Worm (Caenorhabditis elegans) whole organism, L1 larva: ENCODE measurements around the gene F57B9.8.

ENCODE experiments used
- C34B4.2 ChIP-seq: sonication (generic microtip); optimal IDR thresholded peaks from 2 replicates; lab custom pipeline; 2017; ENCODE audit warnings: mild to moderate bottlenecking, missing genetic modification characterization, missing compliant biosample characterization
- F16B12.6 ChIP-seq: fragments of 150-350 bp; optimal IDR thresholded peaks from 2 replicates; lab custom pipeline; 2014; ENCODE audit warnings: missing biosample characterization, missing genetic modification characterization
- Y116A8C.19 ChIP-seq: sonication (generic microtip); optimal IDR thresholded peaks from 2 replicates; lab custom pipeline; 2016; ENCODE audit warnings: missing compliant biosample characterization, missing genetic modification characterization, borderline replicate concordance
- aha-1 ChIP-seq: fragments of 150-350 bp; optimal IDR thresholded peaks from 2 replicates; lab custom pipeline; 2014; ENCODE audit warnings: missing biosample characterization, missing genetic modification characterization
- ama-1 ChIP-seq: fragments of 150-350 bp; optimal IDR thresholded peaks from 2 replicates; lab custom pipeline; 2014
- blmp-1 ChIP-seq: fragments of 150-350 bp; optimal IDR thresholded peaks from 2 replicates; lab custom pipeline; 2014; ENCODE audit warnings: missing biosample characterization, missing genetic modification characterization
- ceh-82 ChIP-seq, 3 experiments: fragments of 150-350 bp in 1 of 3; sonication (generic microtip) in 2 of 3; optimal IDR thresholded peaks; 2 replicates each; lab custom pipeline; 2014 to 2017; ENCODE audit warnings: missing biosample characterization in 3 of 3, missing genetic modification characterization in 3 of 3
- dpl-1 ChIP-seq, 3 experiments: fragments of 150-350 bp in 2 of 3; sonication (generic microtip) in 1 of 3; optimal IDR thresholded peaks; 2 replicates each; lab custom pipeline; 2014 to 2017; ENCODE audit warnings: missing biosample characterization in 3 of 3, missing genetic modification characterization in 3 of 3, missing genetic modification reagents in 3 of 3
- dsc-1 ChIP-seq: sonication (generic microtip); optimal IDR thresholded peaks from 2 replicates; lab custom pipeline; 2016; ENCODE audit warnings: mild to moderate bottlenecking, missing genetic modification characterization, missing compliant biosample characterization
- efl-1 ChIP-seq, 4 experiments: fragments of 150-350 bp; optimal IDR thresholded peaks in 3 of 4; peaks in 1 of 4; 1 replicate in 1 of 4; 2 replicates in 3 of 4; lab custom pipeline; 2014; ENCODE audit warnings: missing biosample characterization in 2 of 4, missing genetic modification characterization in 2 of 4, missing genetic modification reagents in 2 of 4
- efl-3 ChIP-seq: fragments of 200-800 bp; sonication (Bioruptor generic); optimal IDR thresholded peaks from 2 replicates; lab custom pipeline; 2018; ENCODE audit warnings: mild to moderate bottlenecking, missing genetic modification characterization, missing compliant biosample characterization
- egl-27 ChIP-seq, 2 experiments: fragments of 150-350 bp in 1 of 2; sonication (generic microtip); optimal IDR thresholded peaks; 3 replicates each; lab custom pipeline; 2017 to 2018; ENCODE audit warnings: missing biosample characterization in 2 of 2, missing genetic modification characterization in 2 of 2, missing genetic modification reagents in 2 of 2
- elt-2 ChIP-seq: sonication (generic microtip); optimal IDR thresholded peaks from 2 replicates; lab custom pipeline; 2016; ENCODE audit warnings: missing genetic modification characterization, mild to moderate bottlenecking, inconsistent platforms, missing compliant biosample characterization, missing genetic modification reagents
- elt-3 ChIP-seq, 6 experiments: fragments of 150-350 bp in 1 of 6; sonication (generic microtip); optimal IDR thresholded peaks; 2 replicates each; lab custom pipeline; 2017 to 2018; ENCODE audit warnings: missing biosample characterization in 6 of 6, missing genetic modification characterization in 6 of 6, inconsistent platforms in 1 of 6
- ets-5 ChIP-seq: fragments of 200-800 bp; sonication (Bioruptor generic); IDR thresholded peaks from 2 replicates; pipeline ENCODE4 v1.3.6; 2022; ENCODE audit warnings: missing genetic modification characterization, missing compliant biosample characterization
- fkh-10 ChIP-seq: sonication (generic microtip); optimal IDR thresholded peaks from 2 replicates; lab custom pipeline; 2017; ENCODE audit warnings: missing biosample characterization, missing genetic modification reagents, missing genetic modification characterization
- fos-1 ChIP-seq: fragments of 150-350 bp; optimal IDR thresholded peaks from 2 replicates; lab custom pipeline; 2014; ENCODE audit warnings: missing biosample characterization, missing genetic modification characterization
- grh-1 ChIP-seq: fragments of 200-800 bp; sonication (Bioruptor generic); IDR thresholded peaks from 2 replicates; pipeline ENCODE4 v1.3.6; 2022; ENCODE audit warnings: missing genetic modification reagents, missing genetic modification characterization, missing compliant biosample characterization
- hlh-17 ChIP-seq: fragments of 200-800 bp; sonication (Bioruptor generic); optimal IDR thresholded peaks from 2 replicates; lab custom pipeline; 2018; ENCODE audit warnings: missing genetic modification characterization, mild to moderate bottlenecking, missing compliant biosample characterization, moderate library complexity, borderline replicate concordance
- hlh-4 ChIP-seq: sonication (generic microtip); optimal IDR thresholded peaks from 2 replicates; lab custom pipeline; 2016; ENCODE audit warnings: mild to moderate bottlenecking, missing genetic modification characterization, missing compliant biosample characterization
- irx-1 ChIP-seq: sonication (generic microtip); optimal IDR thresholded peaks from 2 replicates; lab custom pipeline; 2016; ENCODE audit warnings: missing genetic modification characterization, missing compliant biosample characterization
- jun-1 ChIP-seq: fragments of 150-350 bp; optimal IDR thresholded peaks from 2 replicates; lab custom pipeline; 2014; ENCODE audit warnings: missing biosample characterization, missing genetic modification reagents, missing genetic modification characterization
- lin-13 ChIP-seq: fragments of 150-350 bp; optimal IDR thresholded peaks from 2 replicates; lab custom pipeline; 2014; ENCODE audit warnings: missing biosample characterization, missing genetic modification reagents, missing genetic modification characterization
- lin-14 ChIP-seq: fragments of 200-800 bp; sonication (Bioruptor generic); optimal IDR thresholded peaks from 2 replicates; lab custom pipeline; 2018; ENCODE audit warnings: mild to moderate bottlenecking, missing genetic modification characterization, moderate library complexity, missing compliant biosample characterization
- lin-35 ChIP-seq, 2 experiments: fragments of 150-350 bp; optimal IDR thresholded peaks; 2 replicates each; lab custom pipeline; 2014; ENCODE audit warnings: missing biosample characterization in 2 of 2, missing genetic modification characterization in 2 of 2, missing genetic modification reagents in 2 of 2
- lin-39 ChIP-seq: fragments of 150-350 bp; optimal IDR thresholded peaks from 2 replicates; lab custom pipeline; 2014; ENCODE audit warnings: missing biosample characterization, missing genetic modification reagents, missing genetic modification characterization
- lsy-2 ChIP-seq, 2 experiments: fragments of 150-350 bp; optimal IDR thresholded peaks; 2 replicates each; lab custom pipeline; 2014; ENCODE audit warnings: missing biosample characterization in 2 of 2, missing genetic modification characterization in 2 of 2
- mab-9 ChIP-seq: fragments of 200-800 bp; sonication (Bioruptor generic); IDR thresholded peaks from 2 replicates; pipeline ENCODE4 v1.3.6; 2022; ENCODE audit warnings: missing genetic modification reagents, missing genetic modification characterization, missing compliant biosample characterization
- mef-2 ChIP-seq: fragments of 150-350 bp; optimal IDR thresholded peaks from 2 replicates; lab custom pipeline; 2014; ENCODE audit warnings: missing biosample characterization, missing genetic modification characterization
- mep-1 ChIP-seq: fragments of 150-350 bp; optimal IDR thresholded peaks from 2 replicates; lab custom pipeline; 2014; ENCODE audit warnings: missing biosample characterization, missing genetic modification characterization
- nhr-11 ChIP-seq: fragments of 150-350 bp; optimal IDR thresholded peaks from 2 replicates; lab custom pipeline; 2014; ENCODE audit warnings: missing biosample characterization, missing genetic modification characterization
- nhr-19 ChIP-seq: fragments of 200-800 bp; sonication (Bioruptor generic); conservative IDR thresholded peaks from 2 replicates; pipeline ENCODE4 v1.3.6; 2022; ENCODE audit warnings: missing genetic modification characterization, missing compliant biosample characterization
- nhr-28 ChIP-seq: fragments of 150-350 bp; optimal IDR thresholded peaks from 2 replicates; lab custom pipeline; 2014; ENCODE audit warnings: missing biosample characterization, missing genetic modification characterization
- nhr-47 ChIP-seq: sonication (generic microtip); optimal IDR thresholded peaks from 2 replicates; lab custom pipeline; 2016; ENCODE audit warnings: mild to moderate bottlenecking, missing genetic modification characterization, moderate library complexity, missing compliant biosample characterization
- nhr-71 ChIP-seq: sonication (generic microtip); optimal IDR thresholded peaks from 2 replicates; lab custom pipeline; 2016; ENCODE audit warnings: mild to moderate bottlenecking, missing genetic modification characterization, moderate library complexity, missing compliant biosample characterization
- nhr-76 ChIP-seq: sonication (generic microtip); optimal IDR thresholded peaks from 2 replicates; lab custom pipeline; 2017; ENCODE audit warnings: missing biosample characterization, missing genetic modification characterization
- nhr-77 ChIP-seq: fragments of 150-350 bp; optimal IDR thresholded peaks from 2 replicates; lab custom pipeline; 2014; ENCODE audit warnings: missing biosample characterization, missing genetic modification characterization
- nhr-90 ChIP-seq: sonication (generic microtip); optimal IDR thresholded peaks from 2 replicates; lab custom pipeline; 2016; ENCODE audit warnings: mild to moderate bottlenecking, missing genetic modification characterization, missing compliant biosample characterization; ENCODE audit not compliant: poor library complexity
- pax-3 ChIP-seq: fragments of 200-800 bp; sonication (Bioruptor generic); optimal IDR thresholded peaks from 2 replicates; lab custom pipeline; 2018; ENCODE audit warnings: mild to moderate bottlenecking, missing genetic modification characterization, moderate library complexity, missing compliant biosample characterization
- pqm-1 ChIP-seq: sonication (generic microtip); optimal IDR thresholded peaks from 3 replicates; lab custom pipeline; 2017; ENCODE audit warnings: missing biosample characterization, missing genetic modification characterization
- rnt-1 ChIP-seq: sonication (generic microtip); optimal IDR thresholded peaks from 2 replicates; lab custom pipeline; 2016; ENCODE audit warnings: mild to moderate bottlenecking, missing genetic modification characterization, moderate library complexity, missing compliant biosample characterization
- snpc-4 ChIP-seq: fragments of 150-350 bp; optimal IDR thresholded peaks from 2 replicates; lab custom pipeline; 2014; ENCODE audit warnings: missing biosample characterization, missing genetic modification characterization
- sox-4 ChIP-seq: sonication (generic microtip); optimal IDR thresholded peaks from 2 replicates; lab custom pipeline; 2016; ENCODE audit warnings: missing genetic modification characterization, missing compliant biosample characterization
- tbx-2 ChIP-seq: sonication (generic microtip); optimal IDR thresholded peaks from 2 replicates; lab custom pipeline; 2016; ENCODE audit warnings: missing genetic modification characterization, missing compliant biosample characterization
- unc-130 ChIP-seq: fragments of 150-350 bp; optimal IDR thresholded peaks from 2 replicates; lab custom pipeline; 2017; ENCODE audit warnings: missing biosample characterization, missing genetic modification characterization, inconsistent platforms
- unc-62 ChIP-seq: fragments of 150-350 bp; optimal IDR thresholded peaks from 2 replicates; lab custom pipeline; 2014; ENCODE audit warnings: missing biosample characterization, missing genetic modification reagents, missing genetic modification characterization
- unc-98 ChIP-seq: fragments of 200-800 bp; sonication (Bioruptor generic); IDR thresholded peaks from 2 replicates; pipeline ENCODE4 v1.3.6; 2022; ENCODE audit warnings: missing genetic modification characterization, missing compliant biosample characterization
- vab-15 ChIP-seq: sonication (generic microtip); optimal IDR thresholded peaks from 2 replicates; lab custom pipeline; 2017; ENCODE audit warnings: missing genotype, mild to moderate bottlenecking, missing genetic modification characterization, missing compliant biosample characterization
- xbp-1 ChIP-seq: sonication (generic microtip); optimal IDR thresholded peaks from 2 replicates; lab custom pipeline; 2016; ENCODE audit warnings: missing genetic modification characterization, missing compliant biosample characterization

The F57B9.8 gene

DNA sequence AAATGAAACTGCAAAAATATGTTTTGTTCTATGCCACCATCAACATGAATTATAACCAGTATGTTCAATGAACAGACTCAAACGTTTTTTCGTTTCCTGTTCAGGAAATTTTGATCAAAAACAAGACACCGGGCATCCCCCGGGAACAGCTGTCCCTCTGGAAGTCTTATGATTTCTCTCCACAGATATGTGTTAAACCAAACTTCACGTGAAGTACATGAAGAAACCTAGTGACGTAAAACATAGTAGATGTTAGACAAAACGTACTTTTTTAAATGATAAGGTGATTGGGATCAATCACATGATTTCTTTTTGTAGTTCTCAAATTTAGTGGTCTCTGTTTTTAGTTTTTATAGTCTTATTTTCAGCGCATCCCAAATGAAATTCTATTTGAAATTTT lies 36.6 kb downstream of the F57B9.8 start (continued):
- no peak for TF ChIP-seq pax-3 (tag; lab: Kevin White, UChicago)
- TF ChIP-seq nhr-77 (tag; lab: Kevin White, UChicago) = no peak
- TF ChIP-seq ets-5 (GFP tag; lab: Robert Waterston, UW) = no peak
- peak in 2 of 3 experiments; percentile 10 to 31 for TF ChIP-seq dpl-1 (GFP tag; optimal IDR thresholded peaks at IDR 0.05; lab: Kevin White, UChicago)
- TF ChIP-seq elt-3 (tag; optimal IDR thresholded peaks at IDR 0.05; lab: Kevin White, UChicago) = peak in 2 of 6 experiments; percentile 41 to 83
- peak; percentile 9 to 21 for TF ChIP-seq efl-1 (optimal IDR thresholded peaks at IDR 0.05; lab: Kevin White, UChicago)
- peak in 1 of 2 experiments; percentile 11 for TF ChIP-seq efl-1 (GFP tag; optimal IDR thresholded peaks at IDR 0.05 in 1 of 2; lab: Kevin White, UChicago)
- no peak for TF ChIP-seq irx-1 (tag; lab: Kevin White, UChicago)
- TF ChIP-seq elt-2 (tag; lab: Kevin White, UChicago) = peak; percentile 11
- TF ChIP-seq C34B4.2 (tag; lab: Kevin White, UChicago) = no peak
- TF ChIP-seq efl-3 = no peak
- no peak for TF ChIP-seq mab-9
- no peak for TF ChIP-seq snpc-4
- TF ChIP-seq mep-1 (tag; lab: Kevin White, UChicago) = peak; percentile 21
- TF ChIP-seq vab-15 (tag; lab: Kevin White, UChicago) = no peak
- no peak for TF ChIP-seq fkh-10 (GFP tag; lab: Kevin White, UChicago)
- peak; percentile 82 for TF ChIP-seq lin-14 (GFP tag; lab: Kevin White, UChicago)

DNA sequence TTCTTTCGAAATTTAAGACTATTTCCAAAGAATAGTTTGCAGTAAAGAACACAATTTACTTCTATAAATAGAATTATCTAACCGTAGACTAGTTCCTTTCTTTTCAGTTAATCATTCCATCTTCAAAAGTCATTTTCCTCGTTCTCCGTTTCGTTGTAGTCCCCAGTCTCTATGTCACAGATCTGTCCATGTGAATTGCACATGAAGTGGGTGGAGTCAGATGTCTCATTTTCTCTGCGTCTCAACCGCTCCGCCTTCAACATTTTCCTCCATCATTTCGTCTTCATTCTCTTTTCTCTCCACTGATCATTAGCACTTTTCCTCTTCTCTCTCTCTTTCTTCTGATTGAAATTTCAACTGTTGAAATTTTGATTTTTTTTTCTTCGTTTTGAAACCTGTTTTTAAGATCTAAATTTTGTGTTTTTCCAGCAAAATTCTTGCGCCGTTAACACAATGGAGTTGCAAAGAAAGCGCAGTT lies 37.5 kb downstream of the F57B9.8 start, which contains the start of gene T07E3.4:
Gene T07E3.4, plus strand, starts transcription at position 428 of the 478 bp plus-strand sequence.
- TF ChIP-seq jun-1 (tag; lab: Kevin White, UChicago) = peak; percentile 77
- peak; percentile 83 for TF ChIP-seq grh-1 (GFP tag; lab: Robert Waterston, UW)
- TF ChIP-seq sox-4 (tag; lab: Kevin White, UChicago) = no peak
- no peak for TF ChIP-seq unc-62 (GFP tag; lab: Kevin White, UChicago)
- TF ChIP-seq nhr-19 = peak; percentile 94
- peak; percentile 33 for TF ChIP-seq F16B12.6 (tag; lab: Kevin White, UChicago)
- peak; percentile 64 for TF ChIP-seq dsc-1 (tag; lab: Kevin White, UChicago)
- peak; percentile 68 for TF ChIP-seq nhr-11 (tag; lab: Kevin White, UChicago)
- peak; percentile 73 for TF ChIP-seq xbp-1 (tag; lab: Kevin White, UChicago)
- peak; percentile 59 for TF ChIP-seq mef-2 (tag; lab: Kevin White, UChicago)
- TF ChIP-seq pqm-1 (tag; lab: Kevin White, UChicago) = no peak
- TF ChIP-seq fkh-10 (GFP tag; lab: Kevin White, UChicago) = no peak
- peak; percentile 30 for TF ChIP-seq elt-2 (tag; lab: Kevin White, UChicago)
- TF ChIP-seq irx-1 (tag; lab: Kevin White, UChicago) = peak; percentile 61
- peak; percentile 89 for TF ChIP-seq tbx-2
- TF ChIP-seq rnt-1 = peak; percentile 91
- peak; percentile 51 for TF ChIP-seq lin-13 (GFP tag; lab: Kevin White, UChicago)
- no peak for TF ChIP-seq aha-1 (tag; lab: Kevin White, UChicago)
- TF ChIP-seq nhr-77 (tag; lab: Kevin White, UChicago) = peak; percentile 43
- TF ChIP-seq egl-27 (tag; optimal IDR thresholded peaks at IDR 0.05; lab: Kevin White, UChicago) = peak; percentile 10 to 55
- no peak for TF ChIP-seq hlh-17
- no peak for TF ChIP-seq nhr-76 (tag; lab: Kevin White, UChicago)
- peak; percentile 97 for TF ChIP-seq nhr-71 (tag; lab: Kevin White, UChicago)
- TF ChIP-seq Y116A8C.19 (tag; lab: Kevin White, UChicago) = no peak
- TF ChIP-seq snpc-4 = peak; percentile 23
- peak; percentile 95 for TF ChIP-seq unc-130
- TF ChIP-seq nhr-28 (tag; lab: Kevin White, UChicago) = no peak
- TF ChIP-seq unc-98 (GFP tag; lab: Robert Waterston, UW) = no peak
- no peak for TF ChIP-seq efl-3
- peak; percentile 44 for TF ChIP-seq ama-1
- TF ChIP-seq lsy-2 (tag; optimal IDR thresholded peaks at IDR 0.05; lab: Kevin White, UChicago) = peak; percentile 82 to 88
- peak; percentile 82 for TF ChIP-seq blmp-1 (tag; lab: Kevin White, UChicago)
- TF ChIP-seq ceh-82 (tag; optimal IDR thresholded peaks at IDR 0.05; lab: Kevin White, UChicago) = peak; percentile 9 to 73 (median 72)
- TF ChIP-seq ets-5 (GFP tag; lab: Robert Waterston, UW) = no peak
- TF ChIP-seq lin-39 (tag; lab: Kevin White, UChicago) = peak; percentile 76
- TF ChIP-seq nhr-90 (tag; lab: Kevin White, UChicago) = peak; percentile 84
- peak in 4 of 6 experiments; percentile 20 to 94 (median 68) for TF ChIP-seq elt-3 (tag; optimal IDR thresholded peaks at IDR 0.05; lab: Kevin White, UChicago)
- peak; percentile 95 for TF ChIP-seq lin-14 (GFP tag; lab: Kevin White, UChicago)
- TF ChIP-seq fos-1 (tag; lab: Kevin White, UChicago) = peak; percentile 48
- TF ChIP-seq nhr-47 = peak; percentile 84
- TF ChIP-seq hlh-4 (tag; lab: Kevin White, UChicago) = no peak
- peak; percentile 67 to 80 for TF ChIP-seq lin-35 (GFP tag; optimal IDR thresholded peaks at IDR 0.05; lab: Kevin White, UChicago)
